Fruit fly (Drosophila melanogaster) whole organism, larva: ENCODE measurements around the gene CG9263.

Source experiments
- noc ChIP-seq: fragments of 200-800 bp; sonication (Bioruptor generic); optimal IDR thresholded peaks from 3 replicates; lab custom pipeline; 2019; ENCODE audit warnings: missing biosample characterization, mild to moderate bottlenecking, missing genetic modification characterization, moderate library complexity

CG9263 gene

DNA sequence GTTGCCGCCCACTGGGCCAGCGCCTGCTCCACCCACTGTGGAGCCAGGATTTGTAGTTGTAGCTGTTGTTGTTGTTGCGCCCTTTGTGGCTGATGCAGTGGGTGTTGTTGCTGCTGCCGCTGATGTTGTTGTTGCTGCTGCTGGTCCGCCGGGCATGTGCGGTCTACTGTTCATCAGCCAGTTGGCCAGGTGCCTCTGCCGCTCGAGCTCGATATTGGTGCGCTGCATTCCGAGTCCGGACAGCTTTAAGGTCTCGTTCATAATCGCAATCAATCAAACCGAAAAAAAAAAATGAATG is 29.4 kb downstream of the CG9263 start:
- no peak for TF ChIP-seq noc (tag; lab: Kevin White, UChicago)

DNA sequence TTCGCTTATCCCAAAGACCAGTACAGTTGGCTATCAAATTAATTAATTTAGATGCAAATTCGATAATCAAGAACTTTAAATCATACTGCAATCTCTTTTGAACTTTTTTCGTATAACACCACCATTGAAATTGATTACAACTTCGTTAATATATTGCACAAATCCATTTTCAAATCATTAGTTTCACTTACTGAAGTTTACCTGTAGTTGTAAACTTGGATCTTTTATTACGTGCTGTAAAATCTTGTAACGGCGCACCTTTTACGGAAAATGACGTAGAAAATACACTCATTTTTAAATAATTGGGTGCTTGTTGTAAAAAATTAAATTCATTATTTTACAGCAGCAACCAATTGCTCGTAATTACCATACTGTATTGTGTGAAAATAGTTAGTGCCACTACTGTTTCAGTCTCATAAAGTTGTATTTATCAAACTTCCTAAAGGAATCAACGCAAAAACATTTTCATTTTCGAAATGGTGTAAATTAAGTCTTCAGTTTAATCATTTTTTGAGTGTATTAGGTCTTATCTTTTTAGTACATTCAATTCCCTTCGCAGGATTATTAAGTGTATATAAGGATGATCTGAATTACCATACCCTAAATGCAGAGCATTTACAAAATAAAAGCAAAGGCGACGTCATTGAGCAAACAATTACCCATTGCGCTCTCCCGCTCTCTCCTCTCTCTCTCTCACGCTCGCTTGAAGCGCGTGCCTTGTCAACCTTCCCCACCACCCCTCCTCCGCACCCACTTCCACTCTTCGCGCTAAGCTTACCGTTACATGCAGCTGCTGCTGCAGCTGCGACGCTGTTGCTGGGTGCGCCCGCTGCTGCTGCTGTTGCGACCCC is 30.0 kb downstream of the CG9263 start:
- TF ChIP-seq noc (tag; lab: Kevin White, UChicago) = no peak

- peak; percentile 29 for TF ChIP-seq noc (tag; lab: Kevin White, UChicago)
Measured at dm6 chr2L:13510870-13511867, 31.2 kb downstream of the CG9263 start.

DNA sequence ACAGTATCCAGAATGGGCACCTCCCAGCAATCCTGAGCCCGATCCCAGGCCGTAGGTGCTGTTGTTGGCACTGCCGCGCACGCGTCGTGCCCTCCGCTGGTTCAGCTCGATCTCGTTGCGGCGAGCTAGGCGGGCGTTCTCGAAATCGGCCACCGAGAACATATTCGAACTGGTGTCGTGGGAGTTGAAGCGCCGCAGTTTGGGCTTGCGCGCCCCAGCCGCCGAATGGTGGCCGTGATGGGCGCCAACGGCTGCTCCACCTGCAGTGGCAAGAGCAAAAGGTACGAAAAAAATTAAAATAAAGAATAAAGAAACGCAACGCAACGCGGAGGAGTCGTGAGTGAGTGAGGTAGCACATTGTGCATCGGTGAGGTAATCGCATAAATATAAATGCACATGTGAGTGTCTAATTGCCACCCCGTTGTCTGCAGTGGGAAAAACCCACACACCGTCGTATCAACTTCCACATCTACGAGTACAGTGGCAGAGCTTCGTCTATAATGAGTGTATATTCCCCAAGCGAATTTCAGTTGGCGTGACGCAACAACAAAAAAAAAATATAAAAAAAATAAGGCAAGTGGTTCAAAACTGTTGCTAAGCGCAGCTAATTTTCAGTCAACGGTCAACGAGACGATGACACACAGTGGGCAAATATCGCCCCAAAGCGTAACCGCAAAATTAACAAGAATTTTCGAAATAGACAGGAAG is 32.7 kb downstream of the CG9263 start:
- no peak for TF ChIP-seq noc (tag; lab: Kevin White, UChicago)

- TF ChIP-seq noc (tag; lab: Kevin White, UChicago) = no peak
Measured at dm6 chr2L:13500416-13500815, 42.0 kb downstream of the CG9263 start.

DNA sequence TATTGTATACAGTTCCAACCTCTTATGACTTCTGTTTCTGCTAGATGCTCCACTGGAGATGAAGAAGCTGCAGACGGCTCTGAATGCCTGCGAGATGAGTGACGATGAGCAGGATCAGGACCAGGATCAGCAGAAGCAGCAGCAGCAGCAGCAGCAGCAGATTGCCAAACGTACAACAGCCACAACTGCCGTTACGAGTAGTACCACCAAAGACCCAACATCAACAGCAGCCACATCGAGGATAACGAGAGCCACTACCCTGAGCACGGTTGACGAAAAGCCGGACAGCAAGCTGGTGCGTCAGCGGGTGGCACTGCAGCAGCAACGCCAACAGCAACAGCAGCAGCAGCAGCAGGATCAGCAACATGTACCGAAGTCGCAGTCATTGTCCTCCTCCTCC is 44.5 kb downstream of the CG9263 start:
- no peak for TF ChIP-seq noc (tag; lab: Kevin White, UChicago)
